Worm (Caenorhabditis elegans) whole organism, young adult: ENCODE data around the gene ZC416.2.

Source experiments
- B0035.1 ChIP-seq: sonication (generic microtip); optimal IDR thresholded peaks from 2 replicates; lab custom pipeline; 2016; ENCODE audit warnings: missing genetic modification characterization, mild to moderate bottlenecking, missing compliant biosample characterization, missing genotype, missing genetic modification reagents
- B0261.1 ChIP-seq: sonication (generic microtip); optimal IDR thresholded peaks from 2 replicates; lab custom pipeline; 2016; ENCODE audit warnings: mild to moderate bottlenecking, missing genetic modification characterization, moderate library complexity, missing compliant biosample characterization
- B0336.3 ChIP-seq: fragments of 200-800 bp; sonication (Bioruptor generic); IDR thresholded peaks from 2 replicates; pipeline ENCODE4 v1.3.6; 2022; ENCODE audit warnings: missing genetic modification characterization, missing compliant biosample characterization
- F10E7.11 ChIP-seq: sonication (generic microtip); optimal IDR thresholded peaks from 2 replicates; lab custom pipeline; 2017; ENCODE audit warnings: mild to moderate bottlenecking, missing genetic modification characterization, moderate library complexity, missing compliant biosample characterization
- F37B4.10 ChIP-seq: fragments of 200-800 bp; sonication (Bioruptor generic); IDR thresholded peaks from 2 replicates; pipeline ENCODE4 v1.3.6; 2022; ENCODE audit warnings: missing genetic modification characterization, missing compliant biosample characterization
- F39B2.1 ChIP-seq: fragments of 200-800 bp; sonication (Bioruptor generic); IDR thresholded peaks from 2 replicates; pipeline ENCODE4 v1.3.6; 2022; ENCODE audit warnings: missing genetic modification reagents, missing genetic modification characterization, missing compliant biosample characterization
- F49E8.2 ChIP-seq: sonication (generic microtip); optimal IDR thresholded peaks from 3 replicates; lab custom pipeline; 2017; ENCODE audit warnings: missing genetic modification characterization, mild to moderate bottlenecking, missing compliant biosample characterization, antibody characterized with exemption, moderate library complexity; ENCODE audit not compliant: insufficient read depth
- K11D2.4 ChIP-seq: fragments of 200-800 bp; sonication (Bioruptor generic); IDR thresholded peaks from 2 replicates; pipeline ENCODE4 v1.3.6; 2022; ENCODE audit warnings: missing genetic modification reagents, missing genetic modification characterization, missing compliant biosample characterization
- T07F8.4 ChIP-seq: sonication (generic microtip); optimal IDR thresholded peaks from 2 replicates; lab custom pipeline; 2016; ENCODE audit warnings: mild to moderate bottlenecking, missing genetic modification characterization, moderate library complexity, missing compliant biosample characterization
- Y53G8AR.9 ChIP-seq: fragments of 200-800 bp; sonication (Bioruptor generic); conservative IDR thresholded peaks from 2 replicates; pipeline ENCODE4 v1.3.6; 2022; ENCODE audit warnings: missing genetic modification reagents, missing genetic modification characterization, missing compliant biosample characterization
- Y67H2A.10 ChIP-seq: fragments of 200-800 bp; sonication (Bioruptor generic); conservative IDR thresholded peaks from 2 replicates; pipeline ENCODE4 v1.3.6; 2022; ENCODE audit warnings: missing genetic modification reagents, missing genetic modification characterization, missing compliant biosample characterization
- Y95B8A.8 ChIP-seq: fragments of 200-800 bp; sonication (Bioruptor generic); IDR thresholded peaks from 2 replicates; pipeline ENCODE4 v1.3.6; 2022; ENCODE audit warnings: missing genetic modification reagents, missing genetic modification characterization, missing compliant biosample characterization
- akir-1 ChIP-seq: fragments of 200-800 bp; sonication (Bioruptor generic); optimal IDR thresholded peaks from 2 replicates; lab custom pipeline; 2018; ENCODE audit warnings: mild to moderate bottlenecking, missing genetic modification characterization, moderate library complexity, missing compliant biosample characterization
- ama-1 ChIP-seq, 3 experiments: fragments of 150-350 bp in 1 of 3; sonication (generic microtip) in 2 of 3; optimal IDR thresholded peaks; 2 replicates each; lab custom pipeline; 2014 to 2018; ENCODE audit warnings: missing biosample characterization in 2 of 3, missing genetic modification characterization in 2 of 3, missing genetic modification reagents in 2 of 3
- ceh-100 ChIP-seq: fragments of 200-800 bp; sonication (Bioruptor generic); IDR thresholded peaks from 2 replicates; pipeline ENCODE4 v1.3.6; 2022; ENCODE audit warnings: missing genetic modification reagents, missing genetic modification characterization, missing compliant biosample characterization
- ceh-27 ChIP-seq: fragments of 200-800 bp; sonication (Bioruptor generic); optimal IDR thresholded peaks from 2 replicates; lab custom pipeline; 2018; ENCODE audit warnings: mild to moderate bottlenecking, missing genetic modification characterization, moderate library complexity, missing compliant biosample characterization
- dox-1 ChIP-seq: fragments of 200-800 bp; sonication (Bioruptor generic); IDR thresholded peaks from 2 replicates; pipeline ENCODE4 v1.3.6; 2022; ENCODE audit warnings: missing genetic modification reagents, missing genetic modification characterization, missing compliant biosample characterization
- egrh-3 ChIP-seq: fragments of 200-800 bp; sonication (Bioruptor generic); IDR thresholded peaks from 2 replicates; pipeline ENCODE4 v1.3.6; 2022; ENCODE audit warnings: missing genetic modification reagents, missing genetic modification characterization, missing compliant biosample characterization
- fkh-3 ChIP-seq: sonication (generic microtip); optimal IDR thresholded peaks from 2 replicates; lab custom pipeline; 2016; ENCODE audit warnings: mild to moderate bottlenecking, missing genetic modification characterization, missing compliant biosample characterization
- him-1 ChIP-seq: sonication (generic microtip); optimal IDR thresholded peaks from 2 replicates; lab custom pipeline; 2016; ENCODE audit warnings: missing genotype, missing genetic modification reagents, missing genetic modification characterization, missing compliant biosample characterization
- hrde-1 ChIP-seq: sonication (generic microtip); optimal IDR thresholded peaks from 2 replicates; lab custom pipeline; 2016; ENCODE audit warnings: missing genetic modification characterization, mild to moderate bottlenecking, missing compliant biosample characterization, moderate library complexity, missing genotype, missing genetic modification reagents, borderline replicate concordance
- let-526 ChIP-seq: fragments of 200-800 bp; sonication (Bioruptor generic); IDR thresholded peaks from 2 replicates; pipeline ENCODE4 v1.3.6; 2022; ENCODE audit warnings: missing genetic modification reagents, missing genetic modification characterization, missing compliant biosample characterization
- let-607 ChIP-seq, 2 experiments: fragments of 200-800 bp in 1 of 2; sonication (Bioruptor generic) in 1 of 2; sonication (generic microtip) in 1 of 2; optimal IDR thresholded peaks; 2 replicates each; lab custom pipeline; 2016 to 2018; ENCODE audit warnings: mild to moderate bottlenecking in 2 of 2, missing compliant biosample characterization in 2 of 2, missing genetic modification characterization in 2 of 2, moderate library complexity in 2 of 2, missing genotype in 1 of 2
- lin-26 ChIP-seq: fragments of 200-800 bp; sonication (Bioruptor generic); IDR thresholded peaks from 2 replicates; pipeline ENCODE4 v1.3.6; 2022; ENCODE audit warnings: missing genetic modification reagents, missing genetic modification characterization, missing compliant biosample characterization
- lir-1 ChIP-seq: fragments of 200-800 bp; sonication (Bioruptor generic); conservative IDR thresholded peaks from 2 replicates; pipeline ENCODE4 v1.3.6; 2022; ENCODE audit warnings: missing genetic modification reagents, missing genetic modification characterization, missing compliant biosample characterization
- madf-10 ChIP-seq: sonication (generic microtip); optimal IDR thresholded peaks from 2 replicates; lab custom pipeline; 2016; ENCODE audit warnings: mild to moderate bottlenecking, missing genetic modification characterization, missing compliant biosample characterization
- madf-3 ChIP-seq: fragments of 200-800 bp; sonication (Bioruptor generic); IDR thresholded peaks from 2 replicates; pipeline ENCODE4 v1.3.6; 2022; ENCODE audit warnings: missing genetic modification reagents, missing genetic modification characterization, missing compliant biosample characterization
- mes-4 ChIP-seq: sonication (generic microtip); optimal IDR thresholded peaks from 2 replicates; lab custom pipeline; 2016; ENCODE audit warnings: missing genotype, missing genetic modification characterization, missing compliant biosample characterization
- nfya-1 ChIP-seq: sonication (generic microtip); optimal IDR thresholded peaks from 2 replicates; lab custom pipeline; 2017; ENCODE audit warnings: antibody characterized with exemption, missing compliant biosample characterization, missing genetic modification characterization, borderline replicate concordance; ENCODE audit not compliant: insufficient read depth
- nfya-2 ChIP-seq: fragments of 200-800 bp; sonication (Bioruptor generic); IDR thresholded peaks from 2 replicates; pipeline ENCODE4 v1.3.6; 2022; ENCODE audit warnings: missing genetic modification reagents, missing genetic modification characterization, missing compliant biosample characterization
- nhr-179 ChIP-seq: sonication (generic microtip); optimal IDR thresholded peaks from 2 replicates; lab custom pipeline; 2016; ENCODE audit warnings: mild to moderate bottlenecking, missing genetic modification characterization, missing compliant biosample characterization
- nhr-27 ChIP-seq: fragments of 200-800 bp; sonication (Bioruptor generic); optimal IDR thresholded peaks from 2 replicates; lab custom pipeline; 2018; ENCODE audit warnings: mild to moderate bottlenecking, missing genetic modification characterization, moderate library complexity, missing compliant biosample characterization
- nhr-80 ChIP-seq: sonication (generic microtip); optimal IDR thresholded peaks from 2 replicates; lab custom pipeline; 2016; ENCODE audit warnings: missing genetic modification characterization, missing compliant biosample characterization
- rpc-1 ChIP-seq, 2 experiments: fragments of 150-350 bp in 1 of 2; sonication (generic microtip) in 1 of 2; optimal IDR thresholded peaks; 2 replicates each; lab custom pipeline; 2014 to 2018; ENCODE audit warnings: missing biosample characterization in 1 of 2, missing genetic modification characterization in 1 of 2, missing genetic modification reagents in 1 of 2, missing genotype in 1 of 2
- sdz-38 ChIP-seq: sonication (generic microtip); optimal IDR thresholded peaks from 2 replicates; lab custom pipeline; 2016; ENCODE audit warnings: missing genotype, missing genetic modification characterization, missing compliant biosample characterization
- snpc-1.1 ChIP-seq: sonication (generic microtip); optimal IDR thresholded peaks from 2 replicates; lab custom pipeline; 2017; ENCODE audit warnings: missing genetic modification characterization, mild to moderate bottlenecking, missing compliant biosample characterization, antibody characterized with exemption, moderate library complexity, missing genotype, missing genetic modification reagents; ENCODE audit not compliant: insufficient read depth
- snpc-1.3 ChIP-seq: sonication (generic microtip); optimal IDR thresholded peaks from 2 replicates; lab custom pipeline; 2017; ENCODE audit warnings: missing genetic modification characterization, mild to moderate bottlenecking, missing compliant biosample characterization, antibody characterized with exemption, moderate library complexity, missing genotype, missing genetic modification reagents; ENCODE audit not compliant: insufficient read depth
- somi-1 ChIP-seq: fragments of 200-800 bp; sonication (Bioruptor generic); optimal IDR thresholded peaks from 2 replicates; lab custom pipeline; 2018; ENCODE audit warnings: mild to moderate bottlenecking, missing genetic modification characterization, missing compliant biosample characterization
- tbp1 ChIP-seq: fragments of 200-800 bp; sonication (Bioruptor generic); optimal IDR thresholded peaks from 2 replicates; lab custom pipeline; 2018; ENCODE audit warnings: mild to moderate bottlenecking, missing genetic modification characterization, missing compliant biosample characterization
- tbx-9 ChIP-seq: sonication (generic microtip); optimal IDR thresholded peaks from 2 replicates; lab custom pipeline; 2016; ENCODE audit warnings: borderline replicate concordance, missing genetic modification characterization, inconsistent platforms, missing compliant biosample characterization
- unc-62 ChIP-seq: fragments of 150-350 bp; optimal IDR thresholded peaks from 2 replicates; lab custom pipeline; 2014; ENCODE audit warnings: missing biosample characterization, missing genetic modification reagents, missing genetic modification characterization
- zfh-2 ChIP-seq: fragments of 200-800 bp; sonication (Bioruptor generic); conservative IDR thresholded peaks from 2 replicates; pipeline ENCODE4 v1.3.6; 2022; ENCODE audit warnings: missing genetic modification reagents, missing genetic modification characterization, missing compliant biosample characterization
- zim-3 ChIP-seq: sonication (generic microtip); optimal IDR thresholded peaks from 2 replicates; lab custom pipeline; 2017; ENCODE audit warnings: mild to moderate bottlenecking, missing genetic modification characterization, moderate library complexity, missing compliant biosample characterization
- ztf-18 ChIP-seq: sonication (generic microtip); optimal IDR thresholded peaks from 2 replicates; lab custom pipeline; 2016; ENCODE audit warnings: missing genotype, mild to moderate bottlenecking, missing genetic modification characterization, missing compliant biosample characterization
- ztf-22 ChIP-seq: fragments of 200-800 bp; sonication (Bioruptor generic); optimal IDR thresholded peaks from 2 replicates; lab custom pipeline; 2018; ENCODE audit warnings: mild to moderate bottlenecking, missing genetic modification characterization, moderate library complexity, missing compliant biosample characterization
- ztf-6 ChIP-seq: fragments of 200-800 bp; sonication (Bioruptor generic); IDR thresholded peaks from 2 replicates; pipeline ENCODE4 v1.3.6; 2022; ENCODE audit warnings: missing genetic modification reagents, missing genetic modification characterization, missing compliant biosample characterization

ZC416.2 gene

DNA sequence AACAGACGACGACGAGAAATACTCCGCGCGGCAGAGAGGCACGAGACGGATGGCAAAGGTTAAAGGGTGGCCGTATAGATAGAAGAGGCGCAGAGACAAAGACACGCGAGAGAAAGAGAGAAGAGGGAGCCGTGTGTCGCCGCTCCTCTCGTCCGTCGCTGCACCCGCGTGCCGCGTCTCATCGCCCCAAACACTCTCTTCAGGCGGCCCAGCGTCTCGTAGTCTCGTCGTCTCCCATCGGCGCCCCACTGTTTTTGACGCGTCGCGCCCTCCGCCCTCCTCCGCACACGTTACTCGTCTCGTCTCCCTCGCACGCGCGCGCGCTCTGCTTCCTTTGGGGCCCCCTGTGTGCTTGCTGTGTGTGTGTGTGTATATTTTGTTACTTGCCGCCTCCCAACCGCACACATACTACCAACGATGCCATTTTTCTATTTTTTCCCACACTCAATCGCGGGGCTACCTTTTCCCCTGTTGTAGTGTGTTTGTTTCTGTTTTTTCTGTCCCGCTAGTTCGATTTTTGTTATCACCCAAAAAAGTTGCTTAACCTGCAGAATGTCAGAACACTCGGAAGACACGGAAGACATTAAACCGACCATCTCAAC is 3.2 kb downstream of the ZC416.2 start, which contains the start of gene madf-9 (continued):
- TF ChIP-seq snpc-1.1 (tag; lab: Kevin White, UChicago) (no peak), madf-10 (tag; lab: Kevin White, UChicago) (no peak), tbp1 (GFP tag; lab: Kevin White, UChicago) (peak; percentile 20), nhr-27 (tag; lab: Kevin White, UChicago) (no peak), let-526 (peak; percentile 52; the same call in 1 of the 2 replicates), F39B2.1 (GFP tag; lab: Robert Waterston, UW) (no peak), unc-62 (GFP tag; lab: Kevin White, UChicago) (no peak), Y95B8A.8 (GFP tag; lab: Robert Waterston, UW) (no peak), fkh-3 (tag; lab: Kevin White, UChicago) (no peak), Y53G8AR.9 (GFP tag; lab: Robert Waterston, UW) (no peak), egrh-3 (GFP tag; lab: Robert Waterston, UW) (peak; percentile 97), F37B4.10 (GFP tag; lab: Robert Waterston, UW) (no peak), F49E8.2 (tag; lab: Kevin White, UChicago) (no peak), B0035.1 (peak; percentile 12), zim-3 (tag; lab: Kevin White, UChicago) (no peak), nfya-2 (GFP tag; lab: Robert Waterston, UW) (no peak), nfya-1 (tag; lab: Kevin White, UChicago) (no peak), ztf-18 (tag; lab: Kevin White, UChicago) (peak; percentile 23), him-1 (tag; lab: Kevin White, UChicago) (no peak), lin-26 (no peak), hrde-1 (tag; lab: Kevin White, UChicago) (no peak), rpc-1 (optimal IDR thresholded peaks at IDR 0.05; lab: Kevin White, UChicago) (no peak), rpc-1 (tag; optimal IDR thresholded peaks at IDR 0.05; lab: Kevin White, UChicago) (no peak), dox-1 (GFP tag; lab: Robert Waterston, UW) (peak; percentile 76; the same call in 1 of the 2 replicates), B0261.1 (tag; lab: Kevin White, UChicago) (no peak), Y67H2A.10 (GFP tag; lab: Robert Waterston, UW) (no peak), nhr-80 (tag; lab: Kevin White, UChicago) (peak; percentile 34), snpc-1.3 (tag; lab: Kevin White, UChicago) (no peak), ceh-100 (GFP tag; lab: Robert Waterston, UW) (peak; percentile 15; the same call in 1 of the 2 replicates), F10E7.11 (no peak), T07F8.4 (no peak), nhr-179 (tag; lab: Kevin White, UChicago) (no peak), somi-1 (GFP tag; lab: Kevin White, UChicago) (no peak), madf-3 (no peak), ceh-27 (GFP tag; lab: Kevin White, UChicago) (peak; percentile 53), ztf-6 (GFP tag; lab: Robert Waterston, UW) (no peak), ama-1 (optimal IDR thresholded peaks at IDR 0.05; lab: Kevin White, UChicago) (no peak), ama-1 (GFP tag; optimal IDR thresholded peaks at IDR 0.05; lab: Kevin White, UChicago) (no peak), B0336.3 (GFP tag; lab: Robert Waterston, UW) (peak; percentile 83; the same call in 1 of the 2 replicates), lir-1 (GFP tag; lab: Robert Waterston, UW) (no peak), tbx-9 (tag; lab: Kevin White, UChicago) (no peak), sdz-38 (tag; lab: Kevin White, UChicago) (no peak), akir-1 (GFP tag; lab: Kevin White, UChicago) (no peak), ztf-22 (GFP tag; lab: Kevin White, UChicago) (no peak), K11D2.4 (GFP tag; lab: Robert Waterston, UW) (peak; percentile 48; the same call in 1 of the 2 replicates), zfh-2 (GFP tag; lab: Robert Waterston, UW) (peak; percentile 99), mes-4 (tag; lab: Kevin White, UChicago) (no peak), let-607 (tag; optimal IDR thresholded peaks at IDR 0.05; lab: Kevin White, UChicago) (peak in 1 of 2 experiments; percentile 13)
